Worm (Caenorhabditis elegans): ENCODE results near the gene F38B6.6.

The F38B6.6 gene

ce11 chrX:6638985-6639573 is 50.8 kb downstream of the F38B6.6 start:
- TF ChIP-seq ceh-82 (tag; optimal IDR thresholded peaks at IDR 0.05) (no peak), nhr-25 (tag; optimal IDR thresholded peaks at IDR 0.05) (peak; percentile 67), lin-13 (GFP tag; optimal IDR thresholded peaks at IDR 0.05) (no peak), nhr-23 (tag; optimal IDR thresholded peaks at IDR 0.05) (no peak), sma-9 (GFP tag; optimal IDR thresholded peaks at IDR 0.05) (peak; percentile 84), sma-9 (tag; optimal IDR thresholded peaks at IDR 0.05) (no peak), blmp-1 (tag; optimal IDR thresholded peaks at IDR 0.05; ENCODE audit: insufficient read depth) (peak; percentile 48), unc-55 (GFP tag; optimal IDR thresholded peaks at IDR 0.05) (no peak), gmeb-1 (tag; optimal IDR thresholded peaks at IDR 0.05) (peak; percentile 22), ztf-4 (tag; optimal IDR thresholded peaks at IDR 0.05) (peak; percentile 27), lin-11 (tag; optimal IDR thresholded peaks at IDR 0.05) (no peak), mdl-1 (tag; optimal IDR thresholded peaks at IDR 0.05) (no peak), crh-2 (tag; optimal IDR thresholded peaks at IDR 0.05) (peak; percentile 48), fos-1 (tag; optimal IDR thresholded peaks at IDR 0.05) (peak; percentile 86), ZK546.5 (tag; optimal IDR thresholded peaks at IDR 0.05) (no peak), sem-4 (tag; optimal IDR thresholded peaks at IDR 0.05) (no peak), sma-3 (GFP tag; optimal IDR thresholded peaks at IDR 0.05) (peak; percentile 70), nhr-21 (tag; optimal IDR thresholded peaks at IDR 0.05) (peak; percentile 13), nhr-12 (tag; optimal IDR thresholded peaks at IDR 0.05) (no peak)

ce11 chrX:6637933-6638332 is 52.0 kb downstream of the F38B6.6 start:
- TF ChIP-seq lin-39 (tag; optimal IDR thresholded peaks at IDR 0.05) (no peak), aly-2 (tag; optimal IDR thresholded peaks at IDR 0.05) (no peak), gmeb-1 (tag; optimal IDR thresholded peaks at IDR 0.05) (no peak), elt-1 (tag; optimal IDR thresholded peaks at IDR 0.05) (no peak), alr-1 (tag; optimal IDR thresholded peaks at IDR 0.05) (no peak), nhr-21 (tag; optimal IDR thresholded peaks at IDR 0.05) (no peak), nhr-6 (tag; optimal IDR thresholded peaks at IDR 0.05) (no peak), peb-1 (tag; optimal IDR thresholded peaks at IDR 0.05) (no peak), F13H6.1 (tag; optimal IDR thresholded peaks at IDR 0.05) (no peak), crh-2 (tag; optimal IDR thresholded peaks at IDR 0.05) (no peak), ztf-11 (tag; optimal IDR thresholded peaks at IDR 0.05) (no peak), unc-39 (tag; optimal IDR thresholded peaks at IDR 0.05) (no peak), lsy-2 (tag; optimal IDR thresholded peaks at IDR 0.05) (no peak), zag-1 (tag; optimal IDR thresholded peaks at IDR 0.05) (no peak), Y55F3AM.14 (GFP tag; optimal IDR thresholded peaks at IDR 0.05) (no peak), nhr-11 (tag; optimal IDR thresholded peaks at IDR 0.05) (no peak), ama-1 (optimal IDR thresholded peaks at IDR 0.05) (no peak), dmd-4 (tag; optimal IDR thresholded peaks at IDR 0.05) (no peak), nhr-23 (tag; optimal IDR thresholded peaks at IDR 0.05) (no peak)

ce11 chrX:6635173-6635572 is 54.7 kb downstream of the F38B6.6 start, which contains the start of gene aexr-1:
Gene aexr-1, minus strand, starts transcription at chrX:6635273.
- TF ChIP-seq nhr-77 (tag; optimal IDR thresholded peaks at IDR 0.05), result no peak
- TF ChIP-seq mbf-1 (tag; optimal IDR thresholded peaks at IDR 0.05), result no peak
- no peak for TF ChIP-seq lin-11 (tag; optimal IDR thresholded peaks at IDR 0.05)
- TF ChIP-seq ztf-4 (tag; optimal IDR thresholded peaks at IDR 0.05), result no peak
- TF ChIP-seq unc-55 (GFP tag; optimal IDR thresholded peaks at IDR 0.05), result no peak
- TF ChIP-seq snpc-4 (tag; optimal IDR thresholded peaks at IDR 0.05), result no peak
- TF ChIP-seq skn-1 (tag; optimal IDR thresholded peaks at IDR 0.05), result no peak
- TF ChIP-seq ceh-82 (tag; optimal IDR thresholded peaks at IDR 0.05), result no peak
- TF ChIP-seq crh-2 (tag; optimal IDR thresholded peaks at IDR 0.05), result no peak
- TF ChIP-seq ZK546.5 (tag; optimal IDR thresholded peaks at IDR 0.05), result no peak
- no peak for TF ChIP-seq mdl-1 (tag; optimal IDR thresholded peaks at IDR 0.05)
- no peak for TF ChIP-seq elt-3 (tag; optimal IDR thresholded peaks at IDR 0.05)
